Fruit fly (Drosophila melanogaster): Measurements from ENCODE around the gene Or85b.

The Or85b gene

DNA sequence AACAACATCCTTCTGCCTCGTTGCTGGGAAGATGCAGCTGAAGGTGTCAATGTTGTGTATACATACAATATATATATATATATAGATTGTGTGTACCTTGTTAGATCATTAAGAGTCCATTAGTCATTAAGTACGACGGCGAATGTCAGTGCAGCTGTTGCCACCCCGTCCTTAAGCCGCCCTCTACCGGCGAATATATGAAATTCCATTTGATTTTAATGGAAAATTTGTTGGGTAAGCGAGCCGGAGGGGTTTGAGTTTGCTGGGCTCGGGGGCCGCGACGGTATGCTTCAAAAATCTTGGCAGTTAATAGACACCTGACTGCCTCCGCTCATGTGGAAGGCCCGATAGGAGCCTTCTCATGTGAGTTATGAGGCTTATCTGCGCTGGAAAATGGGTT lies 26.6 kb downstream of the Or85b start:
- no peak for TF ChIP-seq Eip75B (GFP tag; optimal IDR thresholded peaks at IDR 0.05)
- no peak for TF ChIP-seq Blimp-1 (GFP tag; optimal IDR thresholded peaks at IDR 0.05)
- no peak for TF ChIP-seq Hr39 (GFP tag; optimal IDR thresholded peaks at IDR 0.05)
- no peak for TF ChIP-seq Smox (GFP tag; optimal IDR thresholded peaks at IDR 0.05)
- no peak for TF ChIP-seq eg (GFP tag; IDR thresholded peaks at IDR 0.05)
- no peak for TF ChIP-seq CG1621 (tag; optimal IDR thresholded peaks at IDR 0.05)

DNA sequence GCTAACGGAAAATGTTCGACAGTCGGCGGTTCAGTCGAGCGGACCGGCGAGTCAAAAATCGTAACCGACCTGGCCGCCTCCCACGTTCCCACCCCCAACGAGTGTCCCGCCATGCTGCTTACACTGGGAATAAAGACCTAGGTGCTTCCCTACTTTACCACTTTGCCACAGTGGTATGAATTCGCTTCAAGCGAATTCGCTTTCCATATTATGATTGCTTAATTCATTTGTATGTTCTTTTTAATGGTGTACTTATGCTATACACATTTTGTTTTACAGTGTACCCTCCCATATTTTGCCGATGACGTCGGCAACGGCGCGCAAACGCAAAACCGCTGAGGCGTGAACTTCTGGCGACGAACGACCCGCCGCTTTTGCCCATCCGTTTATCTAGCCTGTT lies 28.3 kb downstream of the Or85b start:
- peak; percentile 37 for TF ChIP-seq Ets96B (tag; optimal IDR thresholded peaks at IDR 0.05)
- TF ChIP-seq Gug (GFP tag; IDR thresholded peaks at IDR 0.05), result no peak
- peak; percentile 47; the same call in 1 of the 3 replicates for TF ChIP-seq eg (GFP tag; IDR thresholded peaks at IDR 0.05)
- no peak for TF ChIP-seq vri (GFP tag; optimal IDR thresholded peaks at IDR 0.05)
- TF ChIP-seq Eip78C (GFP tag), result peak; percentile 57
- TF ChIP-seq acj6 (GFP tag; optimal IDR thresholded peaks at IDR 0.05), result peak; percentile 7
- TF ChIP-seq Eip75B (GFP tag; optimal IDR thresholded peaks at IDR 0.05), result peak; percentile 21
- no peak for TF ChIP-seq CG8119 (GFP tag; IDR thresholded peaks at IDR 0.05)
- TF ChIP-seq Blimp-1 (GFP tag; optimal IDR thresholded peaks at IDR 0.05), result no peak
- TF ChIP-seq CG10631 (GFP tag; optimal IDR thresholded peaks at IDR 0.05), result peak; percentile 6
- no peak for TF ChIP-seq Ets21C (GFP tag; optimal IDR thresholded peaks at IDR 0.05)
- TF ChIP-seq fd85E (GFP tag; optimal IDR thresholded peaks at IDR 0.05), result no peak
- TF ChIP-seq ss (GFP tag; optimal IDR thresholded peaks at IDR 0.05), result peak in 1 of 2 experiments; percentile 15
- no peak for TF ChIP-seq Sox102F (GFP tag; optimal IDR thresholded peaks at IDR 0.05)
- TF ChIP-seq spab (GFP tag; optimal IDR thresholded peaks at IDR 0.05), result peak; percentile 4
- TF ChIP-seq CG6163 (GFP tag; IDR thresholded peaks at IDR 0.05), result peak; percentile 62; the same call in 2 of the 3 replicates
- no peak for TF ChIP-seq topi (GFP tag; optimal IDR thresholded peaks at IDR 0.05)
- TF ChIP-seq CG31627 (GFP tag; optimal IDR thresholded peaks at IDR 0.05), result no peak
- no peak for TF ChIP-seq Lpt (GFP tag; optimal IDR thresholded peaks at IDR 0.05)
- no peak for TF ChIP-seq CG32006 (GFP tag; optimal IDR thresholded peaks at IDR 0.05)
- TF ChIP-seq svp (GFP tag), result peak; percentile 22
- no peak for TF ChIP-seq Eip93F (GFP tag; optimal IDR thresholded peaks at IDR 0.05)
- no peak for TF ChIP-seq CG11294 (GFP tag; IDR thresholded peaks at IDR 0.05)
- TF ChIP-seq dac (GFP tag; optimal IDR thresholded peaks at IDR 0.05), result no peak
- TF ChIP-seq CG6808 (GFP tag; optimal IDR thresholded peaks at IDR 0.05), result peak; percentile 24
- peak; percentile 10 for TF ChIP-seq CG1621 (tag; optimal IDR thresholded peaks at IDR 0.05)
- peak; percentile 15 for TF ChIP-seq achi (GFP tag; optimal IDR thresholded peaks at IDR 0.05)
- TF ChIP-seq lz (GFP tag; optimal IDR thresholded peaks at IDR 0.05), result peak; percentile 2
- TF ChIP-seq CG15336 (GFP tag; IDR thresholded peaks at IDR 0.05), result 0 out of 2 replicates have a peak, but pooled peaks have one; percentile 17
- TF ChIP-seq Sox15 (GFP tag; optimal IDR thresholded peaks at IDR 0.05), result no peak
- peak; percentile 6 for TF ChIP-seq cyc (GFP tag; optimal IDR thresholded peaks at IDR 0.05)
- TF ChIP-seq Sox14 (GFP tag; optimal IDR thresholded peaks at IDR 0.05), result no peak
- TF ChIP-seq CG7368 (GFP tag; optimal IDR thresholded peaks at IDR 0.05), result no peak
- peak; percentile 6 for TF ChIP-seq CG6792 (GFP tag; optimal IDR thresholded peaks at IDR 0.05)
- peak; percentile 37 for TF ChIP-seq CG10669 (GFP tag; optimal IDR thresholded peaks at IDR 0.05)
- peak; percentile 13 for TF ChIP-seq pdm3 (GFP tag; optimal IDR thresholded peaks at IDR 0.05)
- peak; percentile 35 for TF ChIP-seq CG3919 (GFP tag; optimal IDR thresholded peaks at IDR 0.05)

DNA sequence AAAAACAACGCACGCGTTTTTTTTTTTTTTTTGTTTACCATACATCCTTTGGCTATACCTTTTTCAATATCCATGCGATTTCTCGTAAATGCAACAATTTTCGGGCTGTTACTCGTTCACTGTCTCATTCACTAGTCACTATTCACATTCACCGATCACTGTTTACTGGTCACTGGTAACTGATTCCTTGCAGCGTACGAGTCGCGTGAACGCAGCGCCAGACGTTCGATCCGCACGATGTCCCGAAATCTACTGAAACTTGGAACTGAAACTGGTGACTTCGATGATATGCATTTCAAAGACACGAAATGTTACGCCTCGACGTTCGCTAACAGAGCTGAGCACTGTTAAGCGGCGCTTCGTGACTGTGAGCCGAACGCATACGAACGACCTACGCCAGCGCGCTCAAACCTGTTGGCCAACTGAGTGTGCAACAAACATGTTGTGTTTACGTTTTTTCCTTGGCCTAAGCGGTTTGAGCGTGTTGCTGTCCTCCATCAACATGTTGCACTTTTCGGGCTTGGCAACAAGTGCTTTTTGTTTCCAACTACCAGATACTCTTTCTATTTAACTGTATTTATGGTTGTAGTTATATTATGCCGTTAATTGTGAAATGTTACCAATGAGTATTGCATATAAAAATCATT lies 33.7 kb downstream of the Or85b start, which contains the start of gene CG45263:
Gene CG45263 (minus strand): TSS at position 257 of the 647 bp plus-strand sequence.
- TF ChIP-seq Smox (GFP tag; optimal IDR thresholded peaks at IDR 0.05) (no peak), vri (GFP tag; optimal IDR thresholded peaks at IDR 0.05) (no peak), CG11294 (GFP tag; IDR thresholded peaks at IDR 0.05) (no peak), CG8632 (GFP tag; optimal IDR thresholded peaks at IDR 0.05) (no peak), CG34406 (GFP tag; optimal IDR thresholded peaks at IDR 0.05) (no peak), CG15336 (GFP tag; IDR thresholded peaks at IDR 0.05) (no peak), Eip78C (GFP tag) (peak; percentile 19), Hr39 (GFP tag; optimal IDR thresholded peaks at IDR 0.05) (no peak), CG11902 (GFP tag; optimal IDR thresholded peaks at IDR 0.05) (no peak), Gug (GFP tag; IDR thresholded peaks at IDR 0.05) (no peak), CG1621 (tag; optimal IDR thresholded peaks at IDR 0.05) (no peak), CG3032 (tag; optimal IDR thresholded peaks at IDR 0.05) (no peak), CG6854 (GFP tag; optimal IDR thresholded peaks at IDR 0.05) (no peak), fd85E (GFP tag; optimal IDR thresholded peaks at IDR 0.05) (no peak), Sox15 (GFP tag; optimal IDR thresholded peaks at IDR 0.05) (no peak), lz (GFP tag; optimal IDR thresholded peaks at IDR 0.05) (no peak), dsx (GFP tag; optimal IDR thresholded peaks at IDR 0.05; ENCODE audit: poor library complexity, severe bottlenecking) (peak; percentile 32), salr (GFP tag; optimal IDR thresholded peaks at IDR 0.05) (no peak), Sox102F (GFP tag; optimal IDR thresholded peaks at IDR 0.05) (no peak), CG6276 (GFP tag; optimal IDR thresholded peaks at IDR 0.05) (no peak), Sox14 (GFP tag; optimal IDR thresholded peaks at IDR 0.05) (no peak), CG10631 (GFP tag; optimal IDR thresholded peaks at IDR 0.05) (no peak)

Data from whole organism, prepupa.